Worm (Caenorhabditis elegans) whole organism, midembryonic: ENCODE results near the gene W01C9.2.
A peak's percentile ranks its signal among the peaks of the same experiment; 100 is the strongest.

ENCODE experiments used
- T22C8.4 ChIP-seq: fragments of 200-800 bp; sonication (Bioruptor generic); IDR thresholded peaks from 2 replicates; pipeline ENCODE4 v1.3.6; 2022; ENCODE audit warnings: missing genetic modification characterization, missing compliant biosample characterization
- cog-1 ChIP-seq: sonication (generic microtip); optimal IDR thresholded peaks from 2 replicates; lab custom pipeline; 2016; ENCODE audit warnings: missing genetic modification characterization, missing compliant biosample characterization
- flt-1 ChIP-seq: fragments of 200-800 bp; sonication (Bioruptor generic); IDR thresholded peaks from 2 replicates; pipeline ENCODE4 v1.3.6; 2022; ENCODE audit warnings: missing genetic modification characterization, missing compliant biosample characterization
- klf-2 ChIP-seq: fragments of 200-800 bp; sonication (Bioruptor generic); conservative IDR thresholded peaks from 2 replicates; pipeline ENCODE4 v1.3.6; 2022; ENCODE audit warnings: missing genetic modification reagents, missing genetic modification characterization, missing compliant biosample characterization
- med-1 ChIP-seq: sonication (generic microtip); optimal IDR thresholded peaks from 2 replicates; lab custom pipeline; 2017; ENCODE audit warnings: missing genetic modification characterization, mild to moderate bottlenecking, missing compliant biosample characterization, antibody characterized with exemption, missing genetic modification reagents; ENCODE audit not compliant: insufficient read depth
- ref-1 ChIP-seq: fragments of 200-800 bp; sonication (Bioruptor generic); conservative IDR thresholded peaks from 2 replicates; pipeline ENCODE4 v1.3.6; 2022; ENCODE audit warnings: missing genetic modification reagents, missing genetic modification characterization, missing compliant biosample characterization
- tab-1 ChIP-seq: fragments of 200-800 bp; sonication (Bioruptor generic); IDR thresholded peaks from 2 replicates; pipeline ENCODE4 v1.3.6; 2022; ENCODE audit warnings: missing genetic modification characterization, missing compliant biosample characterization
- ztf-23 ChIP-seq: fragments of 200-800 bp; sonication (Bioruptor generic); IDR thresholded peaks from 2 replicates; pipeline ENCODE4 v1.3.6; 2022; ENCODE audit warnings: missing genetic modification reagents, missing genetic modification characterization, missing compliant biosample characterization
- ztf-29 ChIP-seq: fragments of 200-800 bp; sonication (Bioruptor generic); IDR thresholded peaks from 2 replicates; pipeline ENCODE4 v1.3.6; 2022; ENCODE audit warnings: missing genetic modification reagents, missing genetic modification characterization, missing compliant biosample characterization

W01C9.2 gene

DNA sequence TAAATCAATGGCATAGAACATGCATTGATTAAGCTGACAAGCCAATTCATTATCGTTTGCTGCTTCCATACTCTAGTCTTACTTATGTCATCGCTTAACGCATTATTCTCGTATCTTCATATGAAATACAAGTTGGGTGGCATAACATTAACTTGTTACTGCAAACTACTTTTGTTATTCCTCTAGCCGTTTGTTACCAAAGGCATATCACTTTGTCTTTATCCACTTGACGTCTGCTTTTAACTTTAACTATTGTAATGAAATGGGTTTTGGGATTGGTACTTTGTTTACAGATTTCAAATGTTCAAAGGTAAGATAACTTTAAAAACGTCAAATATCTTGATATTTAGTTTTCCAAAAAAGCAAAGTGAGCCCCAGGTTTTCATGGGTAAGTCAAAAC lies at the start of gene W01C9.2:
Gene W01C9.2 (plus strand): TSS at position 301 of the 400 bp plus-strand sequence.
- no peak for TF ChIP-seq T22C8.4 (GFP tag; lab: Robert Waterston, UW)
- TF ChIP-seq cog-1, result no peak
- no peak for TF ChIP-seq flt-1 (GFP tag; lab: Robert Waterston, UW)
- TF ChIP-seq ztf-23 (GFP tag; lab: Robert Waterston, UW), result no peak
- no peak for TF ChIP-seq med-1 (GFP tag; lab: Kevin White, UChicago)
- TF ChIP-seq ztf-29 (GFP tag; lab: Robert Waterston, UW), result no peak
- no peak for TF ChIP-seq tab-1 (GFP tag; lab: Robert Waterston, UW)
- TF ChIP-seq ref-1 (GFP tag; lab: Robert Waterston, UW), result no peak
- no peak for TF ChIP-seq klf-2 (GFP tag; lab: Robert Waterston, UW)

- TF ChIP-seq ref-1 (GFP tag; lab: Robert Waterston, UW), result no peak
Measured at ce11 chrII:8488123-8488522, 48.0 kb upstream of the W01C9.2 start.

ce11 chrII:8494228-8494717 lies 41.9 kb upstream of the W01C9.2 start, which contains the start of gene M05D6.9:
TSS of gene M05D6.9 (plus strand) at chrII:8494278.
- TF ChIP-seq tab-1 (GFP tag; lab: Robert Waterston, UW), result no peak
- TF ChIP-seq ztf-29 (GFP tag; lab: Robert Waterston, UW), result no peak
- TF ChIP-seq T22C8.4 (GFP tag; lab: Robert Waterston, UW), result no peak
- TF ChIP-seq med-1 (GFP tag; lab: Kevin White, UChicago), result no peak
- TF ChIP-seq flt-1 (GFP tag; lab: Robert Waterston, UW), result no peak
- TF ChIP-seq ref-1 (GFP tag; lab: Robert Waterston, UW), result no peak
- no peak for TF ChIP-seq ztf-23 (GFP tag; lab: Robert Waterston, UW)
- no peak for TF ChIP-seq cog-1

- no peak for TF ChIP-seq ref-1 (GFP tag; lab: Robert Waterston, UW)
- no peak for TF ChIP-seq cog-1
- TF ChIP-seq klf-2 (GFP tag; lab: Robert Waterston, UW), result no peak
- no peak for TF ChIP-seq ztf-29 (GFP tag; lab: Robert Waterston, UW)
- no peak for TF ChIP-seq ztf-23 (GFP tag; lab: Robert Waterston, UW)
- TF ChIP-seq tab-1 (GFP tag; lab: Robert Waterston, UW), result no peak
- TF ChIP-seq flt-1 (GFP tag; lab: Robert Waterston, UW), result no peak
- no peak for TF ChIP-seq med-1 (GFP tag; lab: Kevin White, UChicago)
Measured at ce11 chrII:8496184-8496583, 40.0 kb upstream of the W01C9.2 start.

DNA sequence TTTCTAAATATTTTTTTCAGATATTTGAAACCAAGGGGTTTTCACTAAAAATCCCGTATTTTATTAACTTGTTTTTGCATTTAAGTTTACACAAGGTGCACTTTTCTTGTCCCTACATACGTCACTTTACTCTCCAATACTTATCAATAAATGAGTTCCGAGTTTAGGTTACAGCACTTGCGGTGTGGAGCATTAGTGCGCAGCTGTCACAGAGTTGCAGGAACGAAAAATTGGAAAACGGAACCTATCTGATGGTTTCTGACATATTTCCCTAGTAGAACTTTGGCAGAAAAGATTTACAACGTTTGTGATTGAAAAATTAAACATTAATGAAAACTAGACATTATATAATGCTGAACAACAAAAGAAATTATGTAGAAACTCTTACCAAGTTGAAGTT lies 38.0 kb upstream of the W01C9.2 start:
- TF ChIP-seq tab-1 (GFP tag; lab: Robert Waterston, UW) (no peak), cog-1 (no peak), ztf-23 (GFP tag; lab: Robert Waterston, UW) (no peak), klf-2 (GFP tag; lab: Robert Waterston, UW) (no peak), flt-1 (GFP tag; lab: Robert Waterston, UW) (no peak), ref-1 (GFP tag; lab: Robert Waterston, UW) (no peak), T22C8.4 (GFP tag; lab: Robert Waterston, UW) (no peak), ztf-29 (GFP tag; lab: Robert Waterston, UW) (no peak), med-1 (GFP tag; lab: Kevin White, UChicago) (no peak)

- TF ChIP-seq med-1 (GFP tag; lab: Kevin White, UChicago), result no peak
- TF ChIP-seq flt-1 (GFP tag; lab: Robert Waterston, UW), result 0 out of 2 replicates have a peak, but pooled peaks have one; percentile 47
Measured at ce11 chrII:8499021-8499420, 37.1 kb upstream of the W01C9.2 start.

ce11 chrII:8504074-8504724 lies 32.0 kb upstream of the W01C9.2 start:
- TF ChIP-seq ztf-29 (GFP tag; lab: Robert Waterston, UW), result no peak
- no peak for TF ChIP-seq flt-1 (GFP tag; lab: Robert Waterston, UW)
- no peak for TF ChIP-seq T22C8.4 (GFP tag; lab: Robert Waterston, UW)
- TF ChIP-seq klf-2 (GFP tag; lab: Robert Waterston, UW), result no peak
- no peak for TF ChIP-seq med-1 (GFP tag; lab: Kevin White, UChicago)
- no peak for TF ChIP-seq ref-1 (GFP tag; lab: Robert Waterston, UW)
- TF ChIP-seq ztf-23 (GFP tag; lab: Robert Waterston, UW), result no peak
- no peak for TF ChIP-seq tab-1 (GFP tag; lab: Robert Waterston, UW)
- TF ChIP-seq cog-1, result no peak

DNA sequence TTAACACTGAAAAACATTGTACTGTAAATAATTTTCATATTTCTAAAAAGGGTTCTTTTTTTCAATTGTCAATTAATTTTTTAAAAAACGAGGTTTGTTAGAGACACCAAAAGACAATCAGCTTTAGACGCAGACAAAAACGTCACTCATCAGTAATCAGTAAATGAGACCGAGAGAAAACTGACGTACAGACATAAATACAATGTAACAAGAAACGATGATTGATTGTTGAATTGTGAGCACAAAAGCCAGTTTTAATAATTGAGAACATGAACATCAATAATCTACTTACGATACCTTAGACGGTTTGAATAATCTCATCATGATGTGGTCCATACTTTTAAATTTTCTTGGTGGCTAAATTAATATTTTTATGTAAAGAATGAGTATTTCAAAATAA lies 29.4 kb upstream of the W01C9.2 start:
- TF ChIP-seq tab-1 (GFP tag; lab: Robert Waterston, UW) (no peak), cog-1 (no peak), ztf-23 (GFP tag; lab: Robert Waterston, UW) (no peak), ztf-29 (GFP tag; lab: Robert Waterston, UW) (no peak), ref-1 (GFP tag; lab: Robert Waterston, UW) (no peak), T22C8.4 (GFP tag; lab: Robert Waterston, UW) (no peak), klf-2 (GFP tag; lab: Robert Waterston, UW) (no peak), med-1 (GFP tag; lab: Kevin White, UChicago) (no peak), flt-1 (GFP tag; lab: Robert Waterston, UW) (no peak)

- TF ChIP-seq ref-1 (GFP tag; lab: Robert Waterston, UW), result no peak
- no peak for TF ChIP-seq ztf-23 (GFP tag; lab: Robert Waterston, UW)
- TF ChIP-seq ztf-29 (GFP tag; lab: Robert Waterston, UW), result no peak
- no peak for TF ChIP-seq med-1 (GFP tag; lab: Kevin White, UChicago)
- TF ChIP-seq flt-1 (GFP tag; lab: Robert Waterston, UW), result no peak
- no peak for TF ChIP-seq klf-2 (GFP tag; lab: Robert Waterston, UW)
- no peak for TF ChIP-seq cog-1
- TF ChIP-seq tab-1 (GFP tag; lab: Robert Waterston, UW), result no peak
Measured at ce11 chrII:8508956-8509355, 27.2 kb upstream of the W01C9.2 start, which contains the start of gene T13H5.1. TSS of gene T13H5.1 (minus strand) at chrII:8509056.
